Fruit fly (Drosophila melanogaster): ENCODE results near the gene XRCC1.

The XRCC1 gene

dm6 chrX:5300623-5301283 is 28.9 kb upstream of the XRCC1 start (continued):
- peak; percentile 91 for TF ChIP-seq Eip78C (GFP tag)
- no peak for TF ChIP-seq dac (GFP tag; optimal IDR thresholded peaks at IDR 0.05)
- TF ChIP-seq CG6792 (GFP tag; optimal IDR thresholded peaks at IDR 0.05), result peak; percentile 53
- no peak for TF ChIP-seq CG6854 (GFP tag; optimal IDR thresholded peaks at IDR 0.05)
- TF ChIP-seq CG6163 (GFP tag; IDR thresholded peaks at IDR 0.05), result 0 out of 3 replicates have a peak, but pooled peaks have one; percentile 67
- peak; percentile 66 for TF ChIP-seq CG6808 (GFP tag; optimal IDR thresholded peaks at IDR 0.05)
- TF ChIP-seq esn (GFP tag; optimal IDR thresholded peaks at IDR 0.05), result peak; percentile 58
- peak; percentile 45 to 71 for TF ChIP-seq ss (GFP tag; optimal IDR thresholded peaks at IDR 0.05)

- TF ChIP-seq CG16779 (tag; optimal IDR thresholded peaks at IDR 0.05), result no peak
- no peak for TF ChIP-seq achi (GFP tag; optimal IDR thresholded peaks at IDR 0.05)
- TF ChIP-seq CG9139 (GFP tag; optimal IDR thresholded peaks at IDR 0.05), result no peak
- no peak for TF ChIP-seq svp (GFP tag)
- no peak for TF ChIP-seq CG3919 (GFP tag; optimal IDR thresholded peaks at IDR 0.05)
- no peak for TF ChIP-seq CG6276 (GFP tag; optimal IDR thresholded peaks at IDR 0.05)
- no peak for TF ChIP-seq spab (GFP tag; optimal IDR thresholded peaks at IDR 0.05)
- TF ChIP-seq Smox (GFP tag; optimal IDR thresholded peaks at IDR 0.05), result no peak
- TF ChIP-seq Met (GFP tag; optimal IDR thresholded peaks at IDR 0.05), result no peak
- TF ChIP-seq CG8632 (GFP tag; optimal IDR thresholded peaks at IDR 0.05), result no peak
- no peak for TF ChIP-seq esn (GFP tag; optimal IDR thresholded peaks at IDR 0.05)
- TF ChIP-seq Gug (GFP tag; IDR thresholded peaks at IDR 0.05), result no peak
Observed at dm6 chrX:5305591-5305990, 24.1 kb upstream of the XRCC1 start, which contains the start of gene CG3323. Gene CG3323 (minus strand): TSS chrX:5305691.

- TF ChIP-seq Sox14 (GFP tag; optimal IDR thresholded peaks at IDR 0.05), result no peak
- no peak for TF ChIP-seq Met (GFP tag; optimal IDR thresholded peaks at IDR 0.05)
- no peak for TF ChIP-seq Smox (GFP tag; optimal IDR thresholded peaks at IDR 0.05)
- no peak for TF ChIP-seq CG3919 (GFP tag; optimal IDR thresholded peaks at IDR 0.05)
- no peak for TF ChIP-seq lz (GFP tag; optimal IDR thresholded peaks at IDR 0.05)
- TF ChIP-seq pdm3 (GFP tag; optimal IDR thresholded peaks at IDR 0.05), result no peak
- no peak for TF ChIP-seq vri (GFP tag; optimal IDR thresholded peaks at IDR 0.05)
- TF ChIP-seq CG6276 (GFP tag; optimal IDR thresholded peaks at IDR 0.05), result no peak
Observed at dm6 chrX:5307317-5307716, 22.4 kb upstream of the XRCC1 start, which contains the start of gene CG17764. Gene CG17764 (minus strand): TSS chrX:5307417.

- TF ChIP-seq acj6 (GFP tag; optimal IDR thresholded peaks at IDR 0.05) (peak; percentile 16), esn (GFP tag; optimal IDR thresholded peaks at IDR 0.05) (peak; percentile 42), Gug (GFP tag; IDR thresholded peaks at IDR 0.05) (no peak), CG10631 (GFP tag; optimal IDR thresholded peaks at IDR 0.05) (peak; percentile 27), achi (GFP tag; optimal IDR thresholded peaks at IDR 0.05) (peak; percentile 13), vri (GFP tag; optimal IDR thresholded peaks at IDR 0.05) (no peak), cyc (GFP tag; optimal IDR thresholded peaks at IDR 0.05) (peak; percentile 27), lz (GFP tag; optimal IDR thresholded peaks at IDR 0.05) (peak; percentile 42), CG3919 (GFP tag; optimal IDR thresholded peaks at IDR 0.05) (peak; percentile 25), CG31627 (GFP tag; optimal IDR thresholded peaks at IDR 0.05) (peak; percentile 44), CG6792 (GFP tag; optimal IDR thresholded peaks at IDR 0.05) (peak; percentile 0), CG8319 (GFP tag; optimal IDR thresholded peaks at IDR 0.05) (no peak), Eip78C (GFP tag) (peak; percentile 20)
Observed at dm6 chrX:5308963-5309362, 20.7 kb upstream of the XRCC1 start, which contains the start of the genes Cdk7 and snf. Gene Cdk7 (minus strand): TSS chrX:5308983. Gene snf (plus strand): TSS chrX:5309242.

dm6 chrX:5311838-5312339 is 17.8 kb upstream of the XRCC1 start, which contains the start of the genes TrxT and dhd:
Gene TrxT (minus strand): TSS chrX:5311888.
Gene dhd (plus strand): TSS chrX:5312171.
- TF ChIP-seq fkh (GFP tag; optimal IDR thresholded peaks at IDR 0.05), result no peak
- TF ChIP-seq CG6163 (GFP tag; IDR thresholded peaks at IDR 0.05), result peak; percentile 67
- peak; percentile 29 for TF ChIP-seq esn (GFP tag; optimal IDR thresholded peaks at IDR 0.05)
- TF ChIP-seq fd59A (GFP tag; optimal IDR thresholded peaks at IDR 0.05), result peak; percentile 12
- TF ChIP-seq cyc (GFP tag; optimal IDR thresholded peaks at IDR 0.05), result peak; percentile 22
- TF ChIP-seq CG11902 (GFP tag; optimal IDR thresholded peaks at IDR 0.05), result no peak
- TF ChIP-seq Ets21C (GFP tag; optimal IDR thresholded peaks at IDR 0.05), result no peak
- TF ChIP-seq CG6276 (GFP tag; optimal IDR thresholded peaks at IDR 0.05), result no peak
- peak; percentile 22; the same call in 1 of the 2 replicates for TF ChIP-seq CG11294 (GFP tag; IDR thresholded peaks at IDR 0.05)
- TF ChIP-seq dac (GFP tag; optimal IDR thresholded peaks at IDR 0.05), result no peak
- TF ChIP-seq vri (GFP tag; optimal IDR thresholded peaks at IDR 0.05), result no peak
- TF ChIP-seq Smox (GFP tag; optimal IDR thresholded peaks at IDR 0.05), result no peak
- TF ChIP-seq eg (GFP tag; IDR thresholded peaks at IDR 0.05), result peak; percentile 77
- TF ChIP-seq CG6854 (GFP tag; optimal IDR thresholded peaks at IDR 0.05), result peak; percentile 13
- TF ChIP-seq CG8632 (GFP tag; optimal IDR thresholded peaks at IDR 0.05), result no peak
- TF ChIP-seq Gug (GFP tag; IDR thresholded peaks at IDR 0.05), result no peak
- no peak for TF ChIP-seq Sox15 (GFP tag; optimal IDR thresholded peaks at IDR 0.05)
- peak; percentile 95 for TF ChIP-seq CG3032 (tag; optimal IDR thresholded peaks at IDR 0.05)
- peak; percentile 10 for TF ChIP-seq CG6792 (GFP tag; optimal IDR thresholded peaks at IDR 0.05)
- TF ChIP-seq Eip78C (GFP tag), result peak; percentile 48
- TF ChIP-seq CG15336 (GFP tag; IDR thresholded peaks at IDR 0.05), result no peak
- TF ChIP-seq fd85E (GFP tag; optimal IDR thresholded peaks at IDR 0.05), result no peak
- peak; percentile 59 for TF ChIP-seq CG3919 (GFP tag; optimal IDR thresholded peaks at IDR 0.05)
- peak; percentile 36; the same call in 1 of the 3 replicates for TF ChIP-seq CG8119 (GFP tag; IDR thresholded peaks at IDR 0.05)
